Fruit fly (Drosophila melanogaster) whole organism, pupa: ENCODE results near the gene RpL24-like.

Source experiments
- CG10348 ChIP-seq: fragments of 200-800 bp; sonication (Bioruptor generic); IDR thresholded peaks from 2 replicates; pipeline ENCODE4 v1.3.6; 2022; ENCODE audit warnings: missing biosample characterization, missing genetic modification characterization
- CG12605 ChIP-seq: fragments of 200-800 bp; sonication (Bioruptor generic); IDR thresholded peaks from 2 replicates; pipeline ENCODE4 v1.3.6; 2022; ENCODE audit warnings: missing biosample characterization, missing genetic modification characterization
- CG13204 ChIP-seq: fragments of 200-800 bp; sonication (Bioruptor generic); optimal IDR thresholded peaks from 2 replicates; lab custom pipeline; 2018; ENCODE audit warnings: missing biosample characterization, mild to moderate bottlenecking, missing genetic modification characterization, moderate library complexity
- CG14655 ChIP-seq: fragments of 200-800 bp; sonication (Bioruptor generic); optimal IDR thresholded peaks from 3 replicates; lab custom pipeline; 2017; ENCODE audit warnings: mild to moderate bottlenecking, missing biosample characterization, missing genetic modification reagents, missing genetic modification characterization
- CG15710 ChIP-seq: fragments of 200-800 bp; sonication (Bioruptor generic); optimal IDR thresholded peaks from 2 replicates; lab custom pipeline; 2018; ENCODE audit warnings: missing biosample characterization, mild to moderate bottlenecking, missing genetic modification characterization, moderate library complexity
- CG17806 ChIP-seq: fragments of 200-800 bp; sonication (Bioruptor generic); optimal IDR thresholded peaks from 2 replicates; lab custom pipeline; 2018; ENCODE audit warnings: missing biosample characterization, mild to moderate bottlenecking, missing genetic modification characterization, moderate library complexity
- CG32121 ChIP-seq: fragments of 200-800 bp; sonication (Bioruptor generic); IDR thresholded peaks from 2 replicates; pipeline ENCODE4 v1.3.6; 2022; ENCODE audit warnings: missing biosample characterization, missing genetic modification characterization
- CG34367 ChIP-seq: fragments of 200-800 bp; sonication (Bioruptor generic); optimal IDR thresholded peaks from 2 replicates; lab custom pipeline; 2018; ENCODE audit warnings: missing biosample characterization, mild to moderate bottlenecking, missing genetic modification characterization
- CG4496 ChIP-seq: fragments of 200-800 bp; sonication (Bioruptor generic); IDR thresholded peaks from 3 replicates; pipeline ENCODE4 v1.3.6; 2022; ENCODE audit warnings: missing biosample characterization, missing genetic modification characterization
- CG8159 ChIP-seq: fragments of 200-800 bp; sonication (Bioruptor generic); optimal IDR thresholded peaks from 3 replicates; lab custom pipeline; 2018; ENCODE audit warnings: missing biosample characterization, mild to moderate bottlenecking, missing genetic modification characterization, moderate library complexity
- CG8301 ChIP-seq: fragments of 200-800 bp; sonication (Bioruptor generic); optimal IDR thresholded peaks from 2 replicates; lab custom pipeline; 2018; ENCODE audit warnings: missing biosample characterization, mild to moderate bottlenecking, missing genetic modification characterization
- CG9948 ChIP-seq: fragments of 200-800 bp; sonication (Bioruptor generic); optimal IDR thresholded peaks from 2 replicates; lab custom pipeline; 2018; ENCODE audit warnings: missing biosample characterization, mild to moderate bottlenecking, missing genetic modification characterization, moderate library complexity
- D1 ChIP-seq: fragments of 200-800 bp; sonication (Bioruptor generic); optimal IDR thresholded peaks from 2 replicates; lab custom pipeline; 2018; ENCODE audit warnings: missing biosample characterization, mild to moderate bottlenecking, missing genetic modification characterization, moderate library complexity
- EcR ChIP-seq: fragments of 200-800 bp; sonication (Bioruptor generic); optimal IDR thresholded peaks from 3 replicates; lab custom pipeline; 2019; ENCODE audit warnings: missing biosample characterization, missing genetic modification characterization, mild to moderate bottlenecking, moderate library complexity, missing genetic modification reagents
- Ets98B ChIP-seq: fragments of 200-800 bp; sonication (Bioruptor generic); IDR thresholded peaks from 2 replicates; pipeline ENCODE4 v1.3.6; 2022; ENCODE audit warnings: missing biosample characterization, missing genetic modification characterization
- Pif1B ChIP-seq: fragments of 200-800 bp; sonication (Bioruptor generic); optimal IDR thresholded peaks from 3 replicates; lab custom pipeline; 2016; ENCODE audit warnings: missing biosample characterization, missing genetic modification characterization
- Snoo ChIP-seq: fragments of 200-800 bp; sonication (Bioruptor generic); optimal IDR thresholded peaks from 3 replicates; lab custom pipeline; 2017; ENCODE audit warnings: missing biosample characterization, mild to moderate bottlenecking, missing genetic modification characterization, inconsistent platforms
- fd96Ca ChIP-seq: fragments of 200-800 bp; sonication (Bioruptor generic); IDR thresholded peaks from 3 replicates; pipeline ENCODE4 v1.3.6; 2022; ENCODE audit warnings: missing biosample characterization, missing genetic modification characterization
- gl ChIP-seq: fragments of 200-800 bp; sonication (Bioruptor generic); optimal IDR thresholded peaks from 2 replicates; lab custom pipeline; 2018; ENCODE audit warnings: missing biosample characterization, mild to moderate bottlenecking, missing genetic modification characterization
- rn ChIP-seq: fragments of 200-800 bp; sonication (Bioruptor generic); IDR thresholded peaks from 2 replicates; pipeline ENCODE4 v1.3.6; 2022; ENCODE audit warnings: missing biosample characterization, missing genetic modification characterization

RpL24-like gene

dm6 chr3R:11395541-11395940, 35.8 kb downstream of the RpL24-like start:
- TF ChIP-seq gl (no peak), CG14655 (GFP tag; lab: Kevin White, UChicago) (no peak), Snoo (tag; lab: Kevin White, UChicago) (no peak), CG8159 (no peak), CG13204 (GFP tag; lab: Kevin White, UChicago) (no peak), Ets98B (GFP tag; lab: Robert Waterston, UW) (no peak), CG4496 (GFP tag; lab: Robert Waterston, UW) (no peak), CG9948 (tag; lab: Kevin White, UChicago) (no peak), D1 (tag; lab: Kevin White, UChicago) (no peak), Pif1B (no peak)

DNA sequence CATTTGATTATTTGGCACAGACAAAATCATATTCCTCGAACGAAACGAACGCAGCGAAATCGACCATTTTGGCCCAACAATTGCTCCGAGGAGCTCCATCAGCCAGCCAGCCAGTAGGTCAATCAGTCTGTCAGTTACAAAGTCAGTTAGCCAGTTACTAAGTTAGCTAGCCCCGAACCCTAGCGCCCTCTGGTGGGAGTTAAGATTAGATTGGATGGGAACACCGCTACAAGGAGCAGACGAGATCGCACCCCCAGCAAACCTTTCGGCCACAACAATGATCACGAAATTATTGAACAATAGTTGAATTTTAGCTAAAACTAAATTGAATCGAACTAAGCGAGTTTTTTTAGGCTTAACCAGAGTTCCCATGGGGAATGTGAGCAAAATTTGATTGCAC, 37.5 kb downstream of the RpL24-like start:
- TF ChIP-seq Snoo (tag; lab: Kevin White, UChicago) = no peak
- TF ChIP-seq CG8301 (tag; lab: Kevin White, UChicago) = no peak
- TF ChIP-seq Ets98B (GFP tag; lab: Robert Waterston, UW) = no peak
- no peak for TF ChIP-seq CG10348 (GFP tag; lab: Robert Waterston, UW)
- TF ChIP-seq EcR (GFP tag; lab: Kevin White, UChicago) = no peak
- no peak for TF ChIP-seq rn (GFP tag; lab: Robert Waterston, UW)
- no peak for TF ChIP-seq CG17806 (tag; lab: Kevin White, UChicago)
- no peak for TF ChIP-seq fd96Ca
- no peak for TF ChIP-seq Pif1B
- no peak for TF ChIP-seq CG8159

DNA sequence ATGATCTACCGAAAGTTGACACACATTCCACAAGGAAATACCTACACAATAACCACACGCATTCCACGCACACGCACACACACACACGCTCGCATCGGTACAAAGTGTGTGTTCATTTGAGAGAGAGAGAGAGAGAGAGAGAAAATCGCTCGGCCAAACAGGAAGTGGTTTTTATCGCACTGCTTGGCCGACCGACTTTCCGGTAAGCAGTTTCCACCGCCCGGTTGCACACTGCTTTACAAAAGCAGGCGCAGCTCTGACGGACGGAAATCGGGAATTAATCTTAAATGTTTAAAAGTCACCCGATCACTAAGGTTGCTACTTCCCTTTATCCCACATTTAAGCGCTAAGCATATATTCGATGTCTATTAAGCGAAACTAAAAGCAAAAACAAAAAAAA, 38.6 kb downstream of the RpL24-like start:
- TF ChIP-seq CG8301 (tag; lab: Kevin White, UChicago) = no peak
- no peak for TF ChIP-seq CG13204 (GFP tag; lab: Kevin White, UChicago)
- no peak for TF ChIP-seq CG15710 (tag; lab: Kevin White, UChicago)
- no peak for TF ChIP-seq CG12605
- no peak for TF ChIP-seq CG10348 (GFP tag; lab: Robert Waterston, UW)
- TF ChIP-seq CG17806 (tag; lab: Kevin White, UChicago) = no peak
- no peak for TF ChIP-seq CG34367 (tag; lab: Kevin White, UChicago)
- TF ChIP-seq CG14655 (GFP tag; lab: Kevin White, UChicago) = no peak
- no peak for TF ChIP-seq gl
- TF ChIP-seq CG32121 (GFP tag; lab: Robert Waterston, UW) = no peak
- no peak for TF ChIP-seq Snoo (tag; lab: Kevin White, UChicago)
- no peak for TF ChIP-seq Pif1B
- no peak for TF ChIP-seq D1 (tag; lab: Kevin White, UChicago)
- TF ChIP-seq, all 21 proteins: peak for 0
